Fruit fly (Drosophila melanogaster): Measurements from ENCODE around the gene ninaA.

DNA sequence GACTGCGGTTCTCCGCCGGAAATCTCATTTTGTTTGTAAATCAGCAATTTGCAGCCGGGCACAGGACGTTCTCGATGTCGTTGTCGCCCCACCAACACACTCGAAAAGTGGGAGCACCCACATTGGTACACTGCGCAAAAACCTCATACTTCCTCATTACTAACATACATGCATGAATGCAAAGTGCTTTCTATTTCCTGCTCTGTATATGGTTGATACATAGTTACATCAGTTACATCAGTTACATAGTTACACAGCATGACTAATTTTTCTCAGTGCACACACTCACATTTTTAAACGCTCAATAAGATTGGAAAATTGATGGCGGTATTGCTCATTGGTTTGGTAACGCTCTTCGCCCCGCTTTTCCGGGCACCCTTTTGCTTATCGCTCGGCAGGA lies 20.0 kb downstream of the ninaA start:
- TF ChIP-seq Ets98B (GFP tag; IDR thresholded peaks at IDR 0.05) (no peak), D1 (tag; optimal IDR thresholded peaks at IDR 0.05) (no peak), gl (tag; optimal IDR thresholded peaks at IDR 0.05) (no peak), rn (GFP tag; IDR thresholded peaks at IDR 0.05) (no peak), CG10348 (GFP tag; IDR thresholded peaks at IDR 0.05) (no peak), CG12605 (GFP tag; IDR thresholded peaks at IDR 0.05) (no peak), CG34367 (tag; optimal IDR thresholded peaks at IDR 0.05) (no peak), Pif1B (GFP tag; optimal IDR thresholded peaks at IDR 0.05) (no peak), CG14655 (GFP tag; optimal IDR thresholded peaks at IDR 0.05) (no peak), CG4496 (GFP tag; IDR thresholded peaks at IDR 0.05) (no peak)

All from whole organism, pupa.